Worm (Caenorhabditis elegans) whole organism, late embryonic: Measurements from ENCODE around the gene zipt-2.3.
A peak's percentile ranks its signal among the peaks of the same experiment; 100 is the strongest.

ENCODE experiments used
- F13H6.1 ChIP-seq: sonication (generic microtip); optimal IDR thresholded peaks from 2 replicates; lab custom pipeline; 2016; ENCODE audit warnings: missing genetic modification characterization, missing compliant biosample characterization
- K02D7.2 ChIP-seq: sonication (generic microtip); optimal IDR thresholded peaks from 2 replicates; lab custom pipeline; 2017; ENCODE audit warnings: mild to moderate bottlenecking, missing genetic modification characterization, missing compliant biosample characterization
- K09A11.1 ChIP-seq: sonication (generic microtip); optimal IDR thresholded peaks from 2 replicates; lab custom pipeline; 2017; ENCODE audit warnings: antibody characterized with exemption, mild to moderate bottlenecking, missing genetic modification characterization, missing compliant biosample characterization; ENCODE audit not compliant: insufficient read depth
- ceh-14 ChIP-seq: sonication (generic microtip); optimal IDR thresholded peaks from 2 replicates; lab custom pipeline; 2016; ENCODE audit warnings: missing genotype, missing genetic modification characterization, missing compliant biosample characterization
- ceh-31 ChIP-seq: sonication (generic microtip); optimal IDR thresholded peaks from 2 replicates; lab custom pipeline; 2016; ENCODE audit warnings: missing genetic modification characterization, missing compliant biosample characterization
- ceh-45 ChIP-seq: fragments of 200-800 bp; sonication (Bioruptor generic); IDR thresholded peaks from 2 replicates; pipeline ENCODE4 v1.3.6; 2022; ENCODE audit warnings: missing genetic modification reagents, missing genetic modification characterization, missing compliant biosample characterization
- dmd-4 ChIP-seq: sonication (generic microtip); optimal IDR thresholded peaks from 2 replicates; lab custom pipeline; 2016; ENCODE audit warnings: borderline replicate concordance, missing genetic modification characterization, missing compliant biosample characterization
- dve-1 ChIP-seq: sonication (generic microtip); optimal IDR thresholded peaks from 2 replicates; lab custom pipeline; 2017; ENCODE audit warnings: antibody characterized with exemption, mild to moderate bottlenecking, missing genetic modification characterization, missing compliant biosample characterization
- elt-2 ChIP-seq: sonication (generic microtip); optimal IDR thresholded peaks from 2 replicates; lab custom pipeline; 2016; ENCODE audit warnings: missing genetic modification reagents, missing genetic modification characterization, missing compliant biosample characterization
- fkh-6 ChIP-seq: sonication (generic microtip); optimal IDR thresholded peaks from 2 replicates; lab custom pipeline; 2016; ENCODE audit warnings: missing genetic modification characterization, missing compliant biosample characterization
- hlh-30 ChIP-seq: sonication (generic microtip); optimal IDR thresholded peaks from 2 replicates; lab custom pipeline; 2017; ENCODE audit warnings: antibody characterized with exemption, missing genetic modification characterization, missing compliant biosample characterization; ENCODE audit not compliant: insufficient read depth
- lim-6 ChIP-seq: sonication (generic microtip); optimal IDR thresholded peaks from 2 replicates; lab custom pipeline; 2016; ENCODE audit warnings: missing genetic modification characterization, missing compliant biosample characterization
- lin-11 ChIP-seq: fragments of 200-800 bp; sonication (Bioruptor generic); optimal IDR thresholded peaks from 2 replicates; lab custom pipeline; 2018; ENCODE audit warnings: mild to moderate bottlenecking, missing genetic modification characterization, missing compliant biosample characterization
- madf-2 ChIP-seq: sonication (generic microtip); optimal IDR thresholded peaks from 2 replicates; lab custom pipeline; 2017; ENCODE audit warnings: missing genetic modification characterization, missing compliant biosample characterization
- mec-3 ChIP-seq: sonication (generic microtip); optimal IDR thresholded peaks from 2 replicates; lab custom pipeline; 2016; ENCODE audit warnings: borderline replicate concordance, missing genetic modification characterization, missing compliant biosample characterization
- nfya-1 ChIP-seq: sonication (generic microtip); optimal IDR thresholded peaks from 2 replicates; lab custom pipeline; 2017; ENCODE audit warnings: missing genetic modification characterization, mild to moderate bottlenecking, missing compliant biosample characterization, antibody characterized with exemption, moderate library complexity
- nhr-11 ChIP-seq: fragments of 150-350 bp; optimal IDR thresholded peaks from 2 replicates; lab custom pipeline; 2014; ENCODE audit warnings: missing biosample characterization, missing genetic modification characterization
- pax-1 ChIP-seq: fragments of 150-350 bp; optimal IDR thresholded peaks from 2 replicates; lab custom pipeline; 2014; ENCODE audit warnings: missing biosample characterization, missing genetic modification characterization
- pha-2 ChIP-seq: sonication (generic microtip); optimal IDR thresholded peaks from 2 replicates; lab custom pipeline; 2017; ENCODE audit warnings: mild to moderate bottlenecking, missing genetic modification characterization, missing compliant biosample characterization
- pha-4 ChIP-seq: fragments of 150-350 bp; optimal IDR thresholded peaks from 2 replicates; lab custom pipeline; 2018; ENCODE audit warnings: missing biosample characterization, missing genetic modification reagents, missing genetic modification characterization
- rnt-1 ChIP-seq: sonication (generic microtip); optimal IDR thresholded peaks from 2 replicates; lab custom pipeline; 2016; ENCODE audit warnings: missing genetic modification characterization, missing compliant biosample characterization
- sdc-2 ChIP-seq: sonication (generic microtip); optimal IDR thresholded peaks from 2 replicates; lab custom pipeline; 2016; ENCODE audit warnings: missing genotype, missing genetic modification characterization, missing compliant biosample characterization
- sox-4 ChIP-seq: sonication (generic microtip); optimal IDR thresholded peaks from 2 replicates; lab custom pipeline; 2017; ENCODE audit warnings: mild to moderate bottlenecking, missing genetic modification characterization, inconsistent platforms, missing compliant biosample characterization
- syd-9 ChIP-seq: sonication (generic microtip); optimal IDR thresholded peaks from 2 replicates; lab custom pipeline; 2016; ENCODE audit warnings: mild to moderate bottlenecking, missing genetic modification characterization, moderate library complexity, missing compliant biosample characterization
- tbx-2 ChIP-seq: sonication (generic microtip); optimal IDR thresholded peaks from 2 replicates; lab custom pipeline; 2016; ENCODE audit warnings: missing genetic modification characterization, missing compliant biosample characterization
- tbx-7 ChIP-seq: sonication (generic microtip); optimal IDR thresholded peaks from 2 replicates; lab custom pipeline; 2016; ENCODE audit warnings: missing genotype, missing genetic modification characterization, missing compliant biosample characterization
- unc-42 ChIP-seq: sonication (generic microtip); optimal IDR thresholded peaks from 2 replicates; lab custom pipeline; 2016; ENCODE audit warnings: missing genotype, missing genetic modification characterization, missing compliant biosample characterization
- unc-55 ChIP-seq: sonication (generic microtip); optimal IDR thresholded peaks from 2 replicates; lab custom pipeline; 2017; ENCODE audit warnings: missing biosample characterization, missing genetic modification reagents, missing genetic modification characterization
- ztf-16 ChIP-seq: sonication (generic microtip); optimal IDR thresholded peaks from 2 replicates; lab custom pipeline; 2017; ENCODE audit warnings: missing genetic modification characterization, missing compliant biosample characterization

zipt-2.3 gene

DNA sequence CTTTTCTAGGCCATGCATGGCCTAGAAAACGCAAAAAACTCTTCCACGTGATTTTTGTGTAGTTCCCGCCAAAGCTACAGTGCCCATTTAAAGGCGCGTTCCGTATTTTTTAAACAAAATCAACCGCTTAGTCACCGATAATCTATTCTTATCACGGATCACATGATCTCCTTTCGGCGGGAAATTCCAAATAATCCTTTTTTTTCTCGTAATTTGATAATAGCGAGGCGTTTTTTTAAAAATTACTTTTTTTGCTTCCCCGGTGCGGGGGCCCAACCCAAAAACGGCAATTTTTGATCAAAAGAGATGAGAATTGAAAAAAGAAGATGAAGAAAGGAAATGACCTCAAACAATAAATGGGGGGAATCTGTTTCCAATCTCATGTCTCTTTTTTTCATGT lies 35.4 kb upstream of the zipt-2.3 start:
- TF ChIP-seq unc-42: no peak

DNA sequence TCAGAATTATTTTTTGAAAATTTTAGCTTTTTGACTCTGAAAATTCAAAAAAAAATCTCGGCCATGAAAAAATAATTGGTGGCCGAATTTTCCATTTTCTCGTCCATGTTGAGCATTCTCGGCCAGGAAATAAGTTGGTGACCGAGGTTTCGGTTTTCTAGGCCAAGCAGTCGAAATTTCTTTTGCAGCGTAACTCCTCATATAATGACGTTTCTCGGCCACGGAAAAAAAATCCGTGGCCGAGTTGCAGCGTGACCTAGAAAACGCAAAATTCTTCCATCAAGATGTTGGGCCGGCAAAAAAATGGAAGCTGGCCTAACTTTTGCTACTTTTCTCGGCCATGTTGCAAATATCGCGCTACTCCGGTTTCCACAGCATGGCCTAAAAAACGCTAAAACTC lies 34.4 kb upstream of the zipt-2.3 start:
- TF ChIP-seq tbx-2 (tag; lab: Kevin White, UChicago) (no peak), ceh-14 (tag; lab: Kevin White, UChicago) (no peak), lim-6 (tag; lab: Kevin White, UChicago) (no peak), lin-11 (tag; lab: Kevin White, UChicago) (no peak), elt-2 (tag; lab: Kevin White, UChicago) (no peak), sdc-2 (no peak), nhr-11 (no peak), tbx-7 (tag; lab: Kevin White, UChicago) (no peak), rnt-1 (no peak), unc-55 (GFP tag; lab: Kevin White, UChicago) (no peak), dve-1 (tag; lab: Kevin White, UChicago) (no peak), F13H6.1 (tag; lab: Kevin White, UChicago) (no peak), sox-4 (tag; lab: Kevin White, UChicago) (no peak), syd-9 (tag; lab: Kevin White, UChicago) (no peak)

DNA sequence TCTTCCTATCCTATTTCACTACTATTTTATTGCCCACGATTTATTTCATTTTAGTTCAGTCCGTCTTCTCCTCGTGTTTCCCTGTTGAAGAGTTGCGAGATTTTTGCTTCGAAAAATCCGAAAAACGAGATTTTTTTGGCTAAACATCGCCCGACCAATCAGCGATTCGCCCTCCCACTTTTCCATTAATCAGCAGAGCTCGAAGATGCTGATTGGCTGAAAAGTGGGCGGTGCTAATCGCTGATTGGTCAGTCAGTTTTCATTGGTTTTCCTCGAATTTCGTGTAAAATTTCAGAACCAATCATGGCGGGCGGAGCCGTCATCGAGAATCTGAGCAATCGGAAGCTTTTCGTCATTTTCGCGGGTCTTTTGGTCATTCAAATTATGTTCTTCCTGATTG lies 25.8 kb upstream of the zipt-2.3 start, which contains the start of gene mig-14:
Gene mig-14 (plus strand): TSS at position 290 of the 400 bp plus-strand sequence.
- no peak for TF ChIP-seq K09A11.1
- TF ChIP-seq pha-4 (tag; lab: Kevin White, UChicago): no peak
- peak; percentile 99 for TF ChIP-seq nfya-1 (tag; lab: Kevin White, UChicago)
- no peak for TF ChIP-seq lim-6 (tag; lab: Kevin White, UChicago)

ce11 chrII:13739423-13739822 lies 23.7 kb upstream of the zipt-2.3 start:
- TF ChIP-seq ceh-45 (GFP tag; lab: Robert Waterston, UW): no peak
- TF ChIP-seq nfya-1 (tag; lab: Kevin White, UChicago): peak; percentile 29
- peak; percentile 79 for TF ChIP-seq pax-1 (tag; lab: Kevin White, UChicago)
- TF ChIP-seq, all 69 proteins: peak for 2

DNA sequence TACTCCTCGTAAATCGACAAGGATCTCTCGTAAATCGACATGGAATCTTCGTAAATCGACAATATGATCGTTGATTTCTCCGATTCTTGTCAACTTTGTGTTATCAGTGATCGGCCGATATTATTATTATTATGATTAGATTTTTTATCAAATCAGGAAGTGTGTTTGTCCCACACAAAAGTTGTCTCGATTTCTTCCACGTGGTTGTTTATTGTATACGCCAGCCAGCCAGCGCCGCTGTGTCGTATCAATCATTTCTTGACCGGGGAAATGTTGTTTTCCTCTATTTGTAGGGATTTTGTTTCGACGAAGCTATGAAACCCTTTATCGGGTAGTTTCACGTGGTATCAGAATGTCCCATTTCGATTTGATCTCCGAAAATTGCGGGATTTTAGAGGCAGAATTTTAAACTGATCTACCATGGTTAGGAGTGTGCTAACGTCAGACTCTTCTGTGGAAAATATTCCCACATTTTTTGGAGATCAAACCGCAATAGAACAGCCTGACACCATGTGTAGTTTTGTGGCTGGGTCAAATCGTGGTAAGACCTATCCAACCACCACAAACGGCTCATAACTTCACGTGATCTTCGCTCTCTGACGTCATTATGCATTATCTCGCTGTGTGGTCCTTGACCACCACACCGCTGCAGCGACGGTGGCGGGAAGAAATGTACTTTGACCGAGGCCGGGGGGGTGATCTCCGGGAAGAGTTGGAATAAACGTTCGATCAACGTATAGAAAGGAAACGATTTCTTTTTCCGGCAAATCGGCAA lies 22.3 kb upstream of the zipt-2.3 start:
- TF ChIP-seq ceh-31 (tag; lab: Kevin White, UChicago): peak; percentile 3
- no peak for TF ChIP-seq unc-42
- no peak for TF ChIP-seq K02D7.2 (tag; lab: Kevin White, UChicago)
- no peak for TF ChIP-seq ztf-16 (tag; lab: Kevin White, UChicago)
- TF ChIP-seq pha-2 (tag; lab: Kevin White, UChicago): no peak
- no peak for TF ChIP-seq mec-3 (tag; lab: Kevin White, UChicago)
- TF ChIP-seq elt-2 (tag; lab: Kevin White, UChicago): peak; percentile 25
- TF ChIP-seq dmd-4 (tag; lab: Kevin White, UChicago): no peak
- TF ChIP-seq rnt-1: peak; percentile 71
- TF ChIP-seq hlh-30 (tag; lab: Kevin White, UChicago): peak; percentile 74

DNA sequence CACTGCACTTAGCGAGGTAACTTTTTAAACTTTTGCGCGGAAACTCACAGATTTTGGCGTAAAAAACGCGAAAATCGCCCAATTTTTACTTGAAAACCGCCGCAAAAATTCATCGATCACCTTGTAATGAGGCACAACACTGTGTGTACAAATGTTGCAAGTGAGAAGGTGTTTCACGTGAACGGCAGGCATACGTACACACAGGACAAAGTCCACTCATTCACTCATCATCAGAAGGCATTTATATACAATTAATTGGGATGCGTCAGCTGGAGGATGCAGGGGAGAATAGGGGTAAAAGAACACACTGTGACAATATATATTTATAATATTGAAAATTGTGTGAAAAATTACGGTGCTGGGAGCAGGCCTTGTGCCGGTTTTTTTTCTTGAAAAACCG lies 21.2 kb upstream of the zipt-2.3 start:
- TF ChIP-seq fkh-6 (tag; lab: Kevin White, UChicago): no peak
- peak; percentile 2 for TF ChIP-seq elt-2 (tag; lab: Kevin White, UChicago)
- peak; percentile 25 for TF ChIP-seq unc-55 (GFP tag; lab: Kevin White, UChicago)

DNA sequence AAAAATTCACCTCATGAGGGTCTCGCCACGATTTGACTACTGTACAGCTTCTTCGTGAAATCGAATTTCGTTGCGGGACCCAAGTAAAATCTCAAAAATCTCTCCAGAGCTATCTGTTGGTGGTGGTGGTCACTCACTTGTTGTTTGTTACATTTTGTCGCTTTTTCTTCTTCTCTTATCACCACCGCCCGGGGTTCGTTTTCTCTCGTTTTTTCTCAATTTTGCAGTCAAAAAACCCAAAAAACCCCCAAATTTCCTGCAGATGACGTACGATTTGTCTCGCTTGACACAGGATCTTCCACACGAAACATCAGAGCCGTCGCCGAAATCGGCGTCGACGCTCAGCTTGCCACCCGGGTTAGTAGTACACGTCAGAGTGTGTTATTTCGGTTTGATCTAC lies 20.4 kb upstream of the zipt-2.3 start, which contains the start of gene R06B9.5:
Gene R06B9.5 (plus strand): TSS at position 232 of the 400 bp plus-strand sequence.
- TF ChIP-seq madf-2 (tag; lab: Kevin White, UChicago) (peak; percentile 40), tbx-7 (tag; lab: Kevin White, UChicago) (no peak)
